Fruit fly (Drosophila melanogaster) whole organism, larva: ENCODE data around the gene AGO3.
"Not testable (repeated sequence)": the region's sequence is repeated elsewhere in the genome, so short reads cannot be mapped to it uniquely, and the experiment has no call there.

ENCODE experiments used
- noc ChIP-seq: fragments of 200-800 bp; sonication (Bioruptor generic); optimal IDR thresholded peaks from 3 replicates; lab custom pipeline; 2019; ENCODE audit warnings: missing biosample characterization, mild to moderate bottlenecking, missing genetic modification characterization, moderate library complexity

The AGO3 gene

dm6 chr3L:23554293-23554692 lies at the start of gene AGO3:
Gene AGO3 (plus strand): TSS chr3L:23554593.
- no peak for TF ChIP-seq noc (tag; lab: Kevin White, UChicago)

- TF ChIP-seq noc (tag; lab: Kevin White, UChicago) = no peak
These were observed 1.3 kb downstream of the AGO3 start for dm6 chr3L:23555658-23556057.

- TF ChIP-seq noc (tag; lab: Kevin White, UChicago) = no peak
These were observed 14.1 kb downstream of the AGO3 start for dm6 chr3L:23568504-23568903.

- no peak for TF ChIP-seq noc (tag; lab: Kevin White, UChicago)
These were observed 14.9 kb downstream of the AGO3 start for dm6 chr3L:23569248-23569647.

- no peak for TF ChIP-seq noc (tag; lab: Kevin White, UChicago)
These were observed 26.2 kb downstream of the AGO3 start for dm6 chr3L:23580601-23581000.

dm6 chr3L:23583457-23583944 lies 29.1 kb downstream of the AGO3 start:
- no peak for TF ChIP-seq noc (tag; lab: Kevin White, UChicago)

- no peak for TF ChIP-seq noc (tag; lab: Kevin White, UChicago)
These were observed 34.9 kb downstream of the AGO3 start for dm6 chr3L:23589259-23589658.

dm6 chr3L:23686170-23686569 lies 131.8 kb downstream of the AGO3 start:
- no peak for TF ChIP-seq noc (tag; lab: Kevin White, UChicago)

- no peak for TF ChIP-seq noc (tag; lab: Kevin White, UChicago)
These were observed 135.4 kb downstream of the AGO3 start for dm6 chr3L:23689807-23690206.

- TF ChIP-seq noc (tag; lab: Kevin White, UChicago) = no peak
These were observed 160.4 kb downstream of the AGO3 start, which contains the start of gene Spf30 for dm6 chr3L:23714772-23715171. Gene Spf30 (plus strand): TSS chr3L:23715023.

dm6 chr3L:23726261-23726879 lies 172.0 kb downstream of the AGO3 start, which contains the start of gene CG40298:
Gene CG40298 (plus strand): TSS chr3L:23726829.
- no peak for TF ChIP-seq noc (tag; lab: Kevin White, UChicago)

dm6 chr3L:23737660-23738059 lies 183.3 kb downstream of the AGO3 start, which contains the start of gene CG17698:
Gene CG17698 (plus strand): TSS chr3L:23737960.
- not testable (repeated sequence) for TF ChIP-seq noc (tag; lab: Kevin White, UChicago)

dm6 chr3L:23738183-23738831 lies 183.9 kb downstream of the AGO3 start:
- TF ChIP-seq noc (tag; lab: Kevin White, UChicago) = no peak
